Fruit fly (Drosophila melanogaster) whole organism, adult: Measurements from ENCODE around the gene Tk.

Source experiments
- CG11617 ChIP-seq: fragments of 200-800 bp; sonication (Bioruptor generic); optimal IDR thresholded peaks from 2 replicates; lab custom pipeline; 2017; ENCODE audit warnings: mild to moderate bottlenecking, missing biosample characterization, missing genetic modification reagents, missing genetic modification characterization
- CG12768 ChIP-seq: fragments of 200-800 bp; sonication (Bioruptor generic); optimal IDR thresholded peaks from 2 replicates; lab custom pipeline; 2017; ENCODE audit warnings: missing biosample characterization, missing genetic modification characterization, mild to moderate bottlenecking, moderate library complexity, missing genetic modification reagents
- CG14711 ChIP-seq: fragments of 200-800 bp; sonication (Bioruptor generic); optimal IDR thresholded peaks from 2 replicates; lab custom pipeline; 2018; ENCODE audit warnings: missing biosample characterization, mild to moderate bottlenecking, missing genetic modification characterization, moderate library complexity
- CG1620 ChIP-seq: fragments of 200-800 bp; sonication (Bioruptor generic); optimal IDR thresholded peaks from 2 replicates; lab custom pipeline; 2016; ENCODE audit warnings: missing biosample characterization, missing genetic modification characterization
- CG33017 ChIP-seq: fragments of 200-800 bp; sonication (Bioruptor generic); optimal IDR thresholded peaks from 2 replicates; lab custom pipeline; 2018; ENCODE audit warnings: missing biosample characterization, mild to moderate bottlenecking, missing genetic modification characterization, moderate library complexity
- CG5204 ChIP-seq: fragments of 200-800 bp; sonication (Bioruptor generic); optimal IDR thresholded peaks from 2 replicates; lab custom pipeline; 2016; ENCODE audit warnings: missing biosample characterization, missing genetic modification characterization
- CG7045 ChIP-seq: fragments of 200-800 bp; sonication (Bioruptor generic); optimal IDR thresholded peaks from 2 replicates; lab custom pipeline; 2017; ENCODE audit warnings: missing biosample characterization, mild to moderate bottlenecking, missing genetic modification characterization
- CG7101 ChIP-seq: fragments of 200-800 bp; sonication (Bioruptor generic); optimal IDR thresholded peaks from 2 replicates; lab custom pipeline; 2018; ENCODE audit warnings: missing biosample characterization, mild to moderate bottlenecking, missing genetic modification characterization, moderate library complexity
- Clk ChIP-seq: fragments of 200-800 bp; sonication (Bioruptor generic); optimal IDR thresholded peaks from 2 replicates; lab custom pipeline; 2017; ENCODE audit warnings: missing biosample characterization, missing genetic modification characterization
- Crg-1 ChIP-seq: fragments of 200-800 bp; sonication (Bioruptor generic); optimal IDR thresholded peaks from 2 replicates; lab custom pipeline; 2016; ENCODE audit warnings: missing biosample characterization, missing genetic modification characterization
- Hr96 ChIP-seq: fragments of 200-800 bp; sonication (Bioruptor generic); optimal IDR thresholded peaks from 2 replicates; lab custom pipeline; 2016; ENCODE audit warnings: missing biosample characterization, missing genetic modification characterization
- Mnt ChIP-seq: fragments of 200-800 bp; sonication (Bioruptor generic); optimal IDR thresholded peaks from 2 replicates; lab custom pipeline; 2016; ENCODE audit warnings: missing biosample characterization, mild to moderate bottlenecking, missing genetic modification characterization
- bab1 ChIP-seq: fragments of 200-800 bp; sonication (Bioruptor generic); optimal IDR thresholded peaks from 3 replicates; lab custom pipeline; 2019; ENCODE audit warnings: missing biosample characterization, mild to moderate bottlenecking, missing genetic modification characterization, moderate library complexity
- cic ChIP-seq: fragments of 200-800 bp; sonication (Bioruptor generic); optimal IDR thresholded peaks from 2 replicates; lab custom pipeline; 2017; ENCODE audit warnings: missing biosample characterization, mild to moderate bottlenecking, missing genetic modification characterization, moderate library complexity
- cnc ChIP-seq, 2 experiments: fragments of >200 bp; optimal IDR thresholded peaks; 2 replicates each; lab custom pipeline; 2017
- kay ChIP-seq: fragments of 200-800 bp; sonication (Bioruptor generic); peaks from one replicate; lab custom pipeline; 2016; ENCODE audit warnings: missing biosample characterization, missing genetic modification characterization, borderline replicate concordance
- ovo ChIP-seq: fragments of 200-800 bp; sonication (Bioruptor generic); optimal IDR thresholded peaks from 2 replicates; lab custom pipeline; 2016; ENCODE audit warnings: missing biosample characterization, missing genetic modification characterization
- pad ChIP-seq: fragments of 200-800 bp; sonication (Bioruptor generic); optimal IDR thresholded peaks from 3 replicates; lab custom pipeline; 2017; ENCODE audit warnings: missing biosample characterization, missing genetic modification characterization, mild to moderate bottlenecking, moderate library complexity, missing genetic modification reagents
- tj ChIP-seq: fragments of 200-800 bp; sonication (Bioruptor generic); optimal IDR thresholded peaks from 3 replicates; lab custom pipeline; 2017; ENCODE audit warnings: missing biosample characterization, mild to moderate bottlenecking, missing genetic modification characterization, moderate library complexity
- toe ChIP-seq: fragments of 200-800 bp; sonication (Bioruptor generic); optimal IDR thresholded peaks from 2 replicates; lab custom pipeline; 2016; ENCODE audit warnings: missing biosample characterization, missing genetic modification characterization

Gene Tk

dm6 chr3R:11991538-11992164, 13.6 kb downstream of the Tk start:
- TF ChIP-seq cic (GFP tag; lab: Kevin White, UChicago), result no peak
- TF ChIP-seq CG5204, result no peak
- TF ChIP-seq pad (GFP tag; lab: Kevin White, UChicago), result no peak
- TF ChIP-seq CG33017, result no peak
- TF ChIP-seq Hr96, result no peak
- TF ChIP-seq tj (GFP tag; lab: Kevin White, UChicago), result peak; percentile 64
- no peak for TF ChIP-seq ovo (GFP tag; lab: Kevin White, UChicago)

DNA sequence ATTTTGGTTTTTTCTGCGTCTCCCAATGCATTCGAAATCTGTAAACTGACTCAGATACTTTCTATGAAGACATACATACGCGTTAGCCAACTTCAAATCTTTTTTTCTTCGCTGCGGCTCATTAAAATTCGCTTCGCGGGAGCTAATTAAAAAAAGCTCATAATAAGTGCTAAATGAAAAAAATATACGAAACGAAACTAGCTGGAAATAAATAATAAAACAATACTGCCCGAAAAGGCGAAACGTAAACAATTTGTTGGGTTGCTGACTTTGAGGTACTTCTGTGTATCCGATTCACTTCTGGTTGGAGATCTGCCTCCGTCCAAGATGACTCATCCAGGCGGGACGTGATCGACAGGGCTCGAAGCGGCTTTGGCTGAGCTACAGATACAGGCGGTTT, 15.3 kb downstream of the Tk start:
- TF ChIP-seq CG33017 (no peak), cnc (optimal IDR thresholded peaks at IDR 0.05; lab: Kevin White, UChicago) (no peak), Crg-1 (GFP tag; lab: Kevin White, UChicago) (no peak), Clk (no peak), CG11617 (GFP tag; lab: Kevin White, UChicago) (no peak), bab1 (no peak), Mnt (GFP tag; lab: Kevin White, UChicago) (no peak), tj (GFP tag; lab: Kevin White, UChicago) (peak; percentile 83), pad (GFP tag; lab: Kevin White, UChicago) (no peak), CG12768 (no peak), Hr96 (no peak), kay (GFP tag; lab: Kevin White, UChicago) (peak; percentile 62), ovo (GFP tag; lab: Kevin White, UChicago) (no peak), CG14711 (tag; lab: Kevin White, UChicago) (no peak)

- TF ChIP-seq bab1 (no peak), CG5204 (no peak), tj (GFP tag; lab: Kevin White, UChicago) (no peak), CG33017 (no peak), CG7101 (no peak), cic (GFP tag; lab: Kevin White, UChicago) (no peak)
These were observed 16.1 kb downstream of the Tk start for dm6 chr3R:11989206-11989605.

DNA sequence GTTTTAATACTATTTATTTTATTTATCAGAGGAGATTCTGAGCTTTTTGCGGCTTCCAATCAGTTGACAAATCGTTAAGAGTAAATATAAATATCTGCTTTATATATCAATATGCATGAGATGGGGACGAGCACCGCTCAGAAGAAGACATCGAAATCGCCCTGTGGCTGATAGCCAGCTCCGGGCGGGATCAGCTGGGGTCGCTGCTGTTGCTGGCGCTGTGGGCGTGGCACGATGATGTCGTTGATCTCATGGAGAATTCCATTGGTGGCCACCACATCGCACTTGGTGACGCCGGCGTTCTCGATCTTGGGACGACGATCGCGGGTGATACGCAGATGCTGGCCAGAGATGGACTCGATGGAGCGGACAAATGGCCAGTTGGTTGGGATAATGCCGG, 20.4 kb downstream of the Tk start:
- TF ChIP-seq pad (GFP tag; lab: Kevin White, UChicago), result no peak
- no peak for TF ChIP-seq cic (GFP tag; lab: Kevin White, UChicago)
- no peak for TF ChIP-seq CG5204
- no peak for TF ChIP-seq CG7045 (GFP tag; lab: Kevin White, UChicago)

dm6 chr3R:11984441-11984840, 20.8 kb downstream of the Tk start, which contains the start of gene CG3397:
Gene CG3397 (minus strand): TSS chr3R:11984541.
- TF ChIP-seq Crg-1 (GFP tag; lab: Kevin White, UChicago), result no peak
- no peak for TF ChIP-seq Mnt (GFP tag; lab: Kevin White, UChicago)
- TF ChIP-seq CG5204, result no peak
- TF ChIP-seq pad (GFP tag; lab: Kevin White, UChicago), result no peak
- TF ChIP-seq tj (GFP tag; lab: Kevin White, UChicago), result no peak
- TF ChIP-seq cic (GFP tag; lab: Kevin White, UChicago), result no peak
- no peak for TF ChIP-seq ovo (GFP tag; lab: Kevin White, UChicago)
- TF ChIP-seq CG14711 (tag; lab: Kevin White, UChicago), result no peak
- no peak for TF ChIP-seq CG12768
- no peak for TF ChIP-seq Hr96
- no peak for TF ChIP-seq kay (GFP tag; lab: Kevin White, UChicago)
- TF ChIP-seq Clk, result no peak
- TF ChIP-seq toe, result no peak
- TF ChIP-seq CG33017, result no peak
- TF ChIP-seq CG7101, result no peak
- no peak for TF ChIP-seq CG1620 (GFP tag; lab: Kevin White, UChicago)
- no peak for TF ChIP-seq bab1
- no peak for TF ChIP-seq CG11617 (GFP tag; lab: Kevin White, UChicago)

DNA sequence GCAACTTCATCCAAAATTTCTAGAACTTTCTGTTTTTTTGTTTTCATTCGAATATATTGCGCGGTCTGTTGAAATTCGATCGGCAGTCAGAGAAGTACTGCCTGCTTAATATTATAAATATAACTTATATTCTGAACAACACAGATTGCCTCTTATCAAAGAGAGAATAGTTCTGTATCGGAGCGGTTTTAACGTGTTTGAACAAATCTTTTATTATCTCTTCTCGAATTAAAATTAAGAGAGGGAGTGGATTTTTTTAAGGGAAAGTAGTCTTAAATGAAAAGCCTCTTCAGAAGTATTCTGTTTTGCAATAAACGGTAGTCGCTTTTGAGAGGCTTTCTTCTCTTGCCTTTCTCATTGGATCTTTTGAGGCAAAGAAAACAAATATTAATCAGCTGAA, 22.7 kb downstream of the Tk start:
- TF ChIP-seq toe (no peak), cnc (optimal IDR thresholded peaks at IDR 0.05; lab: Kevin White, UChicago) (no peak), CG7045 (GFP tag; lab: Kevin White, UChicago) (no peak), cic (GFP tag; lab: Kevin White, UChicago) (no peak), CG14711 (tag; lab: Kevin White, UChicago) (no peak)

DNA sequence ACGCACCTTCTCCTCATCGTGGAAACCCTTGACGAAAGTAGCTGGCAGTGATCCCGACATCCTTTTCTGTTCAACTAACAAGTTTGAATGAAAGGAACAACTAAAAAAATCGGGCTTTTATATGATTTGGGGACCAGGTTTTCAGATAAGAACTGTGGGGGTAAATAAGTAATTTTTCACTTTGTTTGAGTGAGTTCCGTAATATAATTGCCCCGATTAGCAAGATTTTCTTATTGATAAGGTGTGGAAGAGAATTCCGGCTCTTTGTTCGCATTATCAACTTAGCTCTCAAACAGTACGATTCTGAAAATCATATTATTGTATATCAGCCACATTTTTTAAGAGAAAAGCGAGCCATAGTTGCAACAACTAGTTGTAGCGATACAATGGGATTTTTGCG, 23.3 kb downstream of the Tk start, which contains the start of gene CG12224:
TSS of gene CG12224 (minus strand) at position 101 of the 400 bp plus-strand sequence.
- no peak for TF ChIP-seq CG7045 (GFP tag; lab: Kevin White, UChicago)
- no peak for TF ChIP-seq tj (GFP tag; lab: Kevin White, UChicago)
- no peak for TF ChIP-seq cic (GFP tag; lab: Kevin White, UChicago)
- no peak for TF ChIP-seq kay (GFP tag; lab: Kevin White, UChicago)
- no peak for TF ChIP-seq Mnt (GFP tag; lab: Kevin White, UChicago)
- TF ChIP-seq CG33017, result no peak
